Fruit fly (Drosophila melanogaster) whole organism, wandering third instar larva: ENCODE data around the gene BNIP3.
A peak's percentile ranks its signal among the peaks of the same experiment; 100 is the strongest.

Experiments used
- Abd-B ChIP-seq: fragments of >200 bp; optimal IDR thresholded peaks from 2 replicates; lab custom pipeline; 2017; ENCODE audit warnings: missing biosample characterization, missing genetic modification characterization
- CG32264 ChIP-seq: fragments of 200-800 bp; sonication (Bioruptor generic); optimal IDR thresholded peaks from 2 replicates; lab custom pipeline; 2016; ENCODE audit warnings: missing biosample characterization, missing genetic modification characterization
- CG9705 ChIP-seq: fragments of 200-800 bp; sonication (Bioruptor generic); optimal IDR thresholded peaks from 2 replicates; lab custom pipeline; 2018; ENCODE audit warnings: missing biosample characterization, mild to moderate bottlenecking, missing genetic modification characterization
- CrebA ChIP-seq: fragments of 200-800 bp; sonication (Bioruptor generic); optimal IDR thresholded peaks from 2 replicates; lab custom pipeline; 2016; ENCODE audit warnings: missing biosample characterization, mild to moderate bottlenecking, missing genetic modification characterization, borderline replicate concordance
- Dfd ChIP-seq: fragments of >200 bp; optimal IDR thresholded peaks from 2 replicates; lab custom pipeline; 2017; ENCODE audit warnings: missing biosample characterization, missing genetic modification characterization
- Dif ChIP-seq: fragments of 200-275, 200-300 bp; sonication (Bioruptor generic); optimal IDR thresholded peaks from 2 replicates; lab custom pipeline; 2018; ENCODE audit warnings: missing biosample characterization, missing genetic modification characterization; ENCODE audit not compliant: partially characterized antibody
- GATAd ChIP-seq: sonication (Bioruptor generic); optimal IDR thresholded peaks from 2 replicates; lab custom pipeline; 2016; ENCODE audit warnings: missing biosample characterization, missing genetic modification characterization
- HLH106 ChIP-seq: fragments of 200-800 bp; optimal IDR thresholded peaks from 3 replicates; lab custom pipeline; 2019; ENCODE audit warnings: missing biosample characterization, mild to moderate bottlenecking, missing genetic modification characterization, moderate library complexity
- Hnf4 ChIP-seq: fragments of 200-800 bp; sonication (Bioruptor generic); optimal IDR thresholded peaks from 2 replicates; lab custom pipeline; 2016; ENCODE audit warnings: missing biosample characterization, mild to moderate bottlenecking, missing genetic modification characterization
- Hr78 ChIP-seq: fragments of >200 bp; optimal IDR thresholded peaks from 2 replicates; lab custom pipeline; 2017; ENCODE audit warnings: missing biosample characterization, missing genetic modification characterization
- Hr83 ChIP-seq: fragments of 200-300 bp; sonication (Bioruptor generic); optimal IDR thresholded peaks from 2 replicates; lab custom pipeline; 2016; ENCODE audit warnings: missing biosample characterization, mild to moderate bottlenecking, missing genetic modification characterization, moderate library complexity; ENCODE audit not compliant: poor library complexity, severe bottlenecking
- Jra ChIP-seq: sonication (Bioruptor generic); optimal IDR thresholded peaks from 2 replicates; lab custom pipeline; 2016; ENCODE audit warnings: missing biosample characterization, missing genetic modification characterization
- Mio ChIP-seq: sonication (Bioruptor generic); optimal IDR thresholded peaks from 2 replicates; lab custom pipeline; 2016; ENCODE audit warnings: missing biosample characterization, missing genetic modification characterization
- Myc ChIP-seq: fragments of >200 bp; optimal IDR thresholded peaks from 2 replicates; lab custom pipeline; 2017
- N ChIP-seq: fragments of >200 bp; optimal IDR thresholded peaks from 2 replicates; lab custom pipeline; 2018; ENCODE audit warnings: missing biosample characterization, missing external identifiers, missing genetic modification characterization
- OdsH ChIP-seq: fragments of 200-800 bp; sonication (Bioruptor generic); optimal IDR thresholded peaks from 2 replicates; lab custom pipeline; 2016; ENCODE audit warnings: missing biosample characterization, mild to moderate bottlenecking, missing genetic modification characterization
- Rel ChIP-seq, 2 experiments: fragments of 200-800 bp; sonication (Bioruptor generic) in 1 of 2; optimal IDR thresholded peaks; 2 replicates in 1 of 2; 3 replicates in 1 of 2; lab custom pipeline; 2016 to 2019; ENCODE audit warnings: mild to moderate bottlenecking in 2 of 2, missing biosample characterization in 2 of 2, missing genetic modification characterization in 2 of 2, moderate library complexity in 1 of 2
- Sp1 ChIP-seq: fragments of 200-800 bp; sonication (Bioruptor generic); optimal IDR thresholded peaks from 3 replicates; lab custom pipeline; 2019; ENCODE audit warnings: missing biosample characterization, mild to moderate bottlenecking, missing genetic modification characterization, moderate library complexity
- Vsx2 ChIP-seq: fragments of 200-300, 225-300 bp; sonication (Bioruptor generic); optimal IDR thresholded peaks from 2 replicates; lab custom pipeline; 2018; ENCODE audit warnings: missing biosample characterization, missing genetic modification characterization; ENCODE audit not compliant: partially characterized antibody
- br ChIP-seq: fragments of 200-800 bp; sonication (Bioruptor generic); optimal IDR thresholded peaks from 2 replicates; lab custom pipeline; 2016; ENCODE audit warnings: missing biosample characterization, missing genetic modification characterization
- brk ChIP-seq: fragments of 200-800 bp; sonication (Bioruptor generic); optimal IDR thresholded peaks from 2 replicates; lab custom pipeline; 2016; ENCODE audit warnings: missing biosample characterization, mild to moderate bottlenecking, missing genetic modification characterization
- dl ChIP-seq, 2 experiments: fragments of 175-275, 200-275 bp in 1 of 2; fragments of 200-275 bp in 1 of 2; sonication (Bioruptor generic); optimal IDR thresholded peaks; lab custom pipeline; 2018; ENCODE audit warnings: mild to moderate bottlenecking in 2 of 2, missing biosample characterization in 2 of 2, missing genetic modification characterization in 2 of 2, moderate library complexity in 2 of 2; ENCODE audit not compliant: partially characterized antibody in 2 of 2, insufficient read depth in 1 of 2
- dmrt93B ChIP-seq: fragments of 200-800 bp; sonication (Bioruptor generic); optimal IDR thresholded peaks from 2 replicates; lab custom pipeline; 2018; ENCODE audit warnings: missing biosample characterization, mild to moderate bottlenecking, missing genetic modification characterization
- dsf ChIP-seq: sonication (Bioruptor generic); optimal IDR thresholded peaks from 2 replicates; lab custom pipeline; 2016; ENCODE audit warnings: missing biosample characterization, missing genetic modification characterization, borderline replicate concordance
- ey ChIP-seq: fragments of 200-800 bp; sonication (Bioruptor generic); optimal IDR thresholded peaks from 2 replicates; lab custom pipeline; 2016; ENCODE audit warnings: missing biosample characterization, missing genetic modification characterization
- foxo ChIP-seq, 2 experiments: fragments of 200-800 bp; sonication (Bioruptor generic); optimal IDR thresholded peaks; 2 replicates in 1 of 2; 3 replicates in 1 of 2; lab custom pipeline; 2016 to 2017; ENCODE audit warnings: missing biosample characterization in 2 of 2, missing genetic modification characterization in 2 of 2
- fru ChIP-seq: fragments of 200-800 bp; sonication (Bioruptor generic); optimal IDR thresholded peaks from 3 replicates; lab custom pipeline; 2016; ENCODE audit warnings: missing biosample characterization, mild to moderate bottlenecking, missing genetic modification characterization
- h ChIP-seq: fragments of 200-800 bp; sonication (Bioruptor generic); optimal IDR thresholded peaks from 3 replicates; lab custom pipeline; 2016; ENCODE audit warnings: missing biosample characterization, mild to moderate bottlenecking, missing genetic modification characterization
- jim ChIP-seq: fragments of 175-275, 200-325 bp; sonication (Bioruptor generic); optimal IDR thresholded peaks from 2 replicates; lab custom pipeline; 2016; ENCODE audit warnings: missing biosample characterization, mild to moderate bottlenecking, missing genetic modification characterization
- lola ChIP-seq: fragments of >200 bp; optimal IDR thresholded peaks from 2 replicates; lab custom pipeline; 2017; ENCODE audit warnings: missing biosample characterization, missing genetic modification characterization
- pan ChIP-seq: fragments of >200 bp; optimal IDR thresholded peaks from 2 replicates; lab custom pipeline; 2017
- psq ChIP-seq: fragments of 200-800 bp; sonication (Bioruptor generic); optimal IDR thresholded peaks from 3 replicates; lab custom pipeline; 2017; ENCODE audit warnings: missing biosample characterization, mild to moderate bottlenecking, missing genetic modification characterization, moderate library complexity
- rgr ChIP-seq: fragments of 200-800 bp; sonication (Bioruptor generic); optimal IDR thresholded peaks from 3 replicates; lab custom pipeline; 2016; ENCODE audit warnings: missing biosample characterization, mild to moderate bottlenecking, missing genetic modification characterization
- sage ChIP-seq: fragments of 200-800 bp; sonication (Bioruptor generic); optimal IDR thresholded peaks from 2 replicates; lab custom pipeline; 2016; ENCODE audit warnings: missing biosample characterization, mild to moderate bottlenecking, missing genetic modification characterization
- sv ChIP-seq: fragments of 200-800 bp; sonication (Bioruptor generic); optimal IDR thresholded peaks from 3 replicates; lab custom pipeline; 2016; ENCODE audit warnings: missing biosample characterization, missing genetic modification characterization
- tai ChIP-seq: sonication (Bioruptor generic); optimal IDR thresholded peaks from 2 replicates; lab custom pipeline; 2016; ENCODE audit warnings: missing biosample characterization, missing genetic modification characterization
- usp ChIP-seq: fragments of >200 bp; optimal IDR thresholded peaks from 2 replicates; lab custom pipeline; 2017; ENCODE audit warnings: missing biosample characterization, missing genetic modification characterization
- woc ChIP-seq: sonication (Bioruptor generic); optimal IDR thresholded peaks from 2 replicates; lab custom pipeline; 2016; ENCODE audit warnings: missing biosample characterization, mild to moderate bottlenecking, missing genetic modification characterization

BNIP3 gene

DNA sequence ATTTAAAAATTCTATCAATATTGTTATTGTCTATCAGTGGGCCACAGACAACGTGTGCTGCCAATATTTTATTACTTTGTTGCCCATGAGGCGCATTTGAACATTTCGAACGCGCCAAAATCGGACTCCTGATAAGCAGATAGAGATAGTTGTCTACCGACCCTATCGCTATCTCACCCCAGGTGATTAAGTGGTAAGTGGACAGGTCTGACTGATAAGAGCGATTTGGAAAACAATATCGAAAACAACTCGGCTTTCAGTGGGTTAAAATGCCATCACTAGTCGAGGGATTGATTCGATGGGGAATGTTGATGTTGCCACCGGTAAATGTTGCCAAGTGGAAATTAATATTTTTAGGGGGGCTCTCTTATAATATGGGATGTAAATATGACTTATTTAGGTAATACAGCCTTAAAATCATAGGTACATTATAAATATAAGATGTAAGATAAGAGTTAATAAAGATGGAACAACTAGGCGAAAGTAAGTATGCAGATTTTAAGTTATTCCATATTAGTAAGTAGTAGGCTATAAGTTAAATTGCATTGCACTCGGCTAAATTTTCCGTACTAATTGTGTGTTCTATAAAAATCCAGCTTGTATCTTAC is 27.6 kb downstream of the BNIP3 start, which contains the start of gene ND-39:
TSS of gene ND-39 (plus strand) at position 558 of the 608 bp plus-strand sequence.
- TF ChIP-seq brk (GFP tag; lab: Kevin White, UChicago): no peak
- TF ChIP-seq dl (GFP tag; optimal IDR thresholded peaks at IDR 0.05; lab: Kevin White, UChicago; ENCODE audit: insufficient read depth in 1 of 2, partially characterized antibody in 2 of 2): no peak
- TF ChIP-seq sv (GFP tag; lab: Kevin White, UChicago): no peak
- TF ChIP-seq h (GFP tag; lab: Kevin White, UChicago): peak; percentile 17
- TF ChIP-seq Mio (GFP tag; lab: Kevin White, UChicago): no peak
- no peak for TF ChIP-seq psq

DNA sequence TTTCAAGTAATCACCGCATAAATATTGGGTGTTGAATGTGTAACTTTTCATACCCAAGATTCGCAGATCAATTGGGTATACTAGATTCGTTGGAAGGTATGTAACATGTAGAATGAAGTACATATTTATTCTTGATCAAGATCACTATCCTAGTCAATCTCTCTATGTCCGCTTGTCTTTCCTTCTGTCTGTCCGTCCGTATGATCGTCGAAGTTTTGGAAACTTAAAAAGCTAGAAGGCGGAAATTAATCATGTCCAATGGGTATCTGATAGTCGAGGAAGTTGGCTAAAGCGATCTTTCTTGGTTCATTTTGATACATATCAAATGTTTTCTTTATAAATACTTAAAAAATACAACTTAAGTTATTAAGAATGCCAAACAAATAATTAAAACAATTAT is 31.5 kb downstream of the BNIP3 start:
- TF ChIP-seq Jra (GFP tag; lab: Kevin White, UChicago): no peak
- no peak for TF ChIP-seq sage
- TF ChIP-seq brk (GFP tag; lab: Kevin White, UChicago): no peak
- no peak for TF ChIP-seq tai (GFP tag; lab: Kevin White, UChicago)
- no peak for TF ChIP-seq GATAd (GFP tag; lab: Kevin White, UChicago)
- TF ChIP-seq Hr78 (GFP tag; lab: Kevin White, UChicago): no peak
- no peak for TF ChIP-seq CG9705 (GFP tag; lab: Kevin White, UChicago)
- TF ChIP-seq lola (GFP tag; lab: Kevin White, UChicago): no peak
- no peak for TF ChIP-seq jim (GFP tag; lab: Kevin White, UChicago)
- TF ChIP-seq psq: no peak
- no peak for TF ChIP-seq N (GFP tag; lab: Kevin White, UChicago)
- TF ChIP-seq ey (GFP tag; lab: Kevin White, UChicago): no peak
- no peak for TF ChIP-seq Sp1 (GFP tag; lab: Kevin White, UChicago)
- TF ChIP-seq Dif: no peak
- TF ChIP-seq, all 38 proteins: peak for 0

DNA sequence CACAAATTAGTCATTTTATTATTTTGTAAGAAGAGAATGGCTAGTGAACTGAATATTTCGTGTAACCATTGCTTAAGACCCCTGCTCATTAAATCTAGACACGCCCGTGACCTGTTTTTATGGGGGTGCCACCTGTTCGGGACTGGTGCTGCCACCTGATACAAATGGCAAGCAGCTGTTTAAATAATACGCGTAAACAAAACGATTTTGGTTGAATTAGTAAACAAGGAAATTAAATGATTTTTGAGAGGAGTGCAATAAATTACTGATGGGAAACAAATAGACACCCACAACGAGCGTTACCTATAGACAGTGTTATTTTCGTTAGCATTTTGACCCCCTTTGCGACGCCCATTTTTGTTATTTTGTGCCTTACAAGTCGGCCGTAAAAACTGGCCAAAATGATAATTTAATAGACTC is 44.4 kb downstream of the BNIP3 start:
- no peak for TF ChIP-seq Vsx2
- peak; percentile 86 for TF ChIP-seq br (GFP tag; lab: Kevin White, UChicago)
- TF ChIP-seq Sp1 (GFP tag; lab: Kevin White, UChicago): peak; percentile 87
- peak; percentile 2 for TF ChIP-seq Mio (GFP tag; lab: Kevin White, UChicago)
- TF ChIP-seq OdsH: peak; percentile 88
- TF ChIP-seq jim (GFP tag; lab: Kevin White, UChicago): peak; percentile 56
- TF ChIP-seq fru (GFP tag; lab: Kevin White, UChicago): peak; percentile 83
- peak; percentile 88 for TF ChIP-seq brk (GFP tag; lab: Kevin White, UChicago)
- peak; percentile 76 for TF ChIP-seq CG9705 (GFP tag; lab: Kevin White, UChicago)
- no peak for TF ChIP-seq Hr78 (GFP tag; lab: Kevin White, UChicago)
- TF ChIP-seq rgr (GFP tag; lab: Kevin White, UChicago): peak; percentile 92
- TF ChIP-seq dsf (GFP tag; lab: Kevin White, UChicago): peak; percentile 53
- peak; percentile 82 for TF ChIP-seq GATAd (GFP tag; lab: Kevin White, UChicago)
- peak; percentile 84 for TF ChIP-seq sv (GFP tag; lab: Kevin White, UChicago)
- TF ChIP-seq dmrt93B: peak; percentile 68
- TF ChIP-seq Dfd: no peak
- TF ChIP-seq pan: no peak
- peak; percentile 92 for TF ChIP-seq tai (GFP tag; lab: Kevin White, UChicago)
- TF ChIP-seq Rel (GFP tag; optimal IDR thresholded peaks at IDR 0.05; lab: Kevin White, UChicago): peak; percentile 19
- peak; percentile 75 for TF ChIP-seq Rel (tag; optimal IDR thresholded peaks at IDR 0.05; lab: Kevin White, UChicago)
- TF ChIP-seq Abd-B: no peak
- TF ChIP-seq usp (GFP tag; lab: Kevin White, UChicago): no peak
- peak; percentile 86 for TF ChIP-seq HLH106 (tag; lab: Kevin White, UChicago)
- TF ChIP-seq lola (GFP tag; lab: Kevin White, UChicago): no peak
- peak; percentile 82 for TF ChIP-seq woc (GFP tag; lab: Kevin White, UChicago)
- TF ChIP-seq sage: peak; percentile 71
- TF ChIP-seq Jra (GFP tag; lab: Kevin White, UChicago): peak; percentile 83
- TF ChIP-seq CrebA (GFP tag; lab: Kevin White, UChicago): no peak
- no peak for TF ChIP-seq dl (GFP tag; optimal IDR thresholded peaks at IDR 0.05; lab: Kevin White, UChicago; ENCODE audit: insufficient read depth in 1 of 2, partially characterized antibody in 2 of 2)
- peak; percentile 99 for TF ChIP-seq Hr83 (GFP tag; lab: Kevin White, UChicago)
- peak; percentile 54 to 96 for TF ChIP-seq foxo (GFP tag; optimal IDR thresholded peaks at IDR 0.05; lab: Kevin White, UChicago)
- peak; percentile 67 for TF ChIP-seq CG32264 (GFP tag; lab: Kevin White, UChicago)
- TF ChIP-seq N (GFP tag; lab: Kevin White, UChicago): no peak
- TF ChIP-seq psq: peak; percentile 86
- TF ChIP-seq h (GFP tag; lab: Kevin White, UChicago): peak; percentile 91
- TF ChIP-seq Dif: no peak
- TF ChIP-seq Hnf4: peak; percentile 93
- no peak for TF ChIP-seq Myc
- TF ChIP-seq ey (GFP tag; lab: Kevin White, UChicago): peak; percentile 85
